Worm (Caenorhabditis elegans) whole organism, L2 larva: ENCODE measurements around the gene F07C3.2.
A peak's percentile ranks its signal among the peaks of the same experiment; 100 is the strongest.

Experiments
- C34F6.9 ChIP-seq: fragments of 150-350 bp; optimal IDR thresholded peaks from 2 replicates; lab custom pipeline; 2014; ENCODE audit warnings: missing biosample characterization, missing genetic modification characterization
- F13H6.1 ChIP-seq: sonication (generic microtip); optimal IDR thresholded peaks from 2 replicates; lab custom pipeline; 2016; ENCODE audit warnings: missing genetic modification characterization, missing compliant biosample characterization
- R02D3.7 ChIP-seq: fragments of 150-350 bp; optimal IDR thresholded peaks from 2 replicates; lab custom pipeline; 2014; ENCODE audit warnings: missing biosample characterization, missing genetic modification characterization
- Y55F3AM.14 ChIP-seq: fragments of 200-800 bp; sonication (Bioruptor generic); optimal IDR thresholded peaks from 2 replicates; lab custom pipeline; 2018; ENCODE audit warnings: mild to moderate bottlenecking, missing genetic modification characterization, missing compliant biosample characterization
- ZK546.5 ChIP-seq: sonication (generic microtip); optimal IDR thresholded peaks from 2 replicates; lab custom pipeline; 2017; ENCODE audit warnings: missing biosample characterization, missing genetic modification characterization
- alr-1 ChIP-seq: fragments of 150-350 bp; optimal IDR thresholded peaks from 2 replicates; lab custom pipeline; 2014; ENCODE audit warnings: missing biosample characterization, missing genetic modification characterization
- aly-2 ChIP-seq: fragments of 150-350 bp; optimal IDR thresholded peaks from 2 replicates; lab custom pipeline; 2014; ENCODE audit warnings: missing biosample characterization, missing genetic modification characterization
- ama-1 ChIP-seq: fragments of 150-350 bp; optimal IDR thresholded peaks from 2 replicates; lab custom pipeline; 2018; ENCODE audit warnings: inconsistent platforms
- blmp-1 ChIP-seq: sonication (generic microtip); optimal IDR thresholded peaks from 2 replicates; lab custom pipeline; 2017; ENCODE audit warnings: missing genetic modification characterization, mild to moderate bottlenecking, missing compliant biosample characterization, antibody characterized with exemption, moderate library complexity; ENCODE audit not compliant: insufficient read depth
- ceh-16 ChIP-seq: fragments of 150-350 bp; optimal IDR thresholded peaks from 2 replicates; lab custom pipeline; 2014; ENCODE audit warnings: missing biosample characterization, missing genetic modification characterization
- crh-2 ChIP-seq: sonication (generic microtip); optimal IDR thresholded peaks from 2 replicates; lab custom pipeline; 2017; ENCODE audit warnings: missing biosample characterization, missing genetic modification characterization
- egl-27 ChIP-seq: sonication (generic microtip); optimal IDR thresholded peaks from 3 replicates; lab custom pipeline; 2017; ENCODE audit warnings: missing biosample characterization, missing genetic modification reagents, missing genetic modification characterization
- elt-1 ChIP-seq: fragments of 150-350 bp; optimal IDR thresholded peaks from 2 replicates; lab custom pipeline; 2014; ENCODE audit warnings: missing biosample characterization, missing genetic modification characterization
- fos-1 ChIP-seq: fragments of 150-350 bp; optimal IDR thresholded peaks from 2 replicates; lab custom pipeline; 2014; ENCODE audit warnings: missing biosample characterization, missing genetic modification characterization
- gmeb-1 ChIP-seq: fragments of 150-350 bp; optimal IDR thresholded peaks from 2 replicates; lab custom pipeline; 2014; ENCODE audit warnings: missing biosample characterization, missing genetic modification characterization
- lin-11 ChIP-seq: fragments of 150-350 bp; sonication (generic microtip); optimal IDR thresholded peaks from 2 replicates; lab custom pipeline; 2014; ENCODE audit warnings: missing biosample characterization, missing genetic modification characterization, inconsistent platforms, mixed read lengths
- lin-13 ChIP-seq: fragments of 150-350 bp; optimal IDR thresholded peaks from 2 replicates; lab custom pipeline; 2014; ENCODE audit warnings: missing biosample characterization, missing genetic modification reagents, missing genetic modification characterization
- lin-39 ChIP-seq: fragments of 150-350 bp; optimal IDR thresholded peaks from 2 replicates; lab custom pipeline; 2014; ENCODE audit warnings: missing biosample characterization, missing genetic modification reagents, missing genetic modification characterization
- lsy-2 ChIP-seq, 2 experiments: fragments of 150-350 bp in 1 of 2; sonication (generic microtip) in 1 of 2; optimal IDR thresholded peaks; 2 replicates each; lab custom pipeline; 2014 to 2017; ENCODE audit warnings: missing biosample characterization in 2 of 2, missing genetic modification characterization in 2 of 2
- mab-5 ChIP-seq: fragments of 150-350 bp; optimal IDR thresholded peaks from 2 replicates; lab custom pipeline; 2014; ENCODE audit warnings: missing biosample characterization, missing genetic modification characterization
- mbf-1 ChIP-seq: sonication (generic microtip); optimal IDR thresholded peaks from 2 replicates; lab custom pipeline; 2017; ENCODE audit warnings: missing biosample characterization, missing genetic modification characterization
- mdl-1 ChIP-seq, 2 experiments: fragments of 150-350 bp in 1 of 2; sonication (generic microtip) in 1 of 2; optimal IDR thresholded peaks; 2 replicates each; lab custom pipeline; 2017; ENCODE audit warnings: missing biosample characterization in 2 of 2, missing genetic modification characterization in 2 of 2
- nhr-10 ChIP-seq: sonication (generic microtip); optimal IDR thresholded peaks from 2 replicates; lab custom pipeline; 2017; ENCODE audit warnings: missing biosample characterization, missing genetic modification characterization
- nhr-11 ChIP-seq: fragments of 150-350 bp; optimal IDR thresholded peaks from 2 replicates; lab custom pipeline; 2014; ENCODE audit warnings: missing biosample characterization, missing genetic modification characterization
- nhr-12 ChIP-seq: fragments of 150-350 bp; optimal IDR thresholded peaks from 2 replicates; lab custom pipeline; 2014; ENCODE audit warnings: missing biosample characterization, missing genetic modification characterization
- nhr-129 ChIP-seq: fragments of 150-350 bp; optimal IDR thresholded peaks from 2 replicates; lab custom pipeline; 2014; ENCODE audit warnings: missing biosample characterization, missing genetic modification characterization
- nhr-21 ChIP-seq: fragments of 150-350 bp; optimal IDR thresholded peaks from 2 replicates; lab custom pipeline; 2014; ENCODE audit warnings: missing biosample characterization, missing genetic modification characterization
- nhr-23 ChIP-seq: fragments of 150-350 bp; optimal IDR thresholded peaks from 2 replicates; lab custom pipeline; 2014; ENCODE audit warnings: missing biosample characterization, missing genetic modification reagents, missing genetic modification characterization
- nhr-237 ChIP-seq: fragments of 150-350 bp; optimal IDR thresholded peaks from 2 replicates; lab custom pipeline; 2014; ENCODE audit warnings: missing biosample characterization, missing genetic modification characterization
- nhr-25 ChIP-seq: fragments of 150-350 bp; sonication (generic microtip); optimal IDR thresholded peaks from 3 replicates; lab custom pipeline; 2014; ENCODE audit warnings: missing biosample characterization, missing genetic modification characterization
- nhr-6 ChIP-seq: fragments of 150-350 bp; optimal IDR thresholded peaks from 2 replicates; lab custom pipeline; 2014; ENCODE audit warnings: missing biosample characterization, missing genetic modification characterization
- nhr-77 ChIP-seq: fragments of 150-350 bp; optimal IDR thresholded peaks from 2 replicates; lab custom pipeline; 2014; ENCODE audit warnings: missing biosample characterization, missing genetic modification characterization
- peb-1 ChIP-seq: fragments of 150-350 bp; optimal IDR thresholded peaks from 2 replicates; lab custom pipeline; 2014; ENCODE audit warnings: missing biosample characterization, missing genetic modification characterization
- sem-4 ChIP-seq: fragments of 150-350 bp; optimal IDR thresholded peaks from 2 replicates; lab custom pipeline; 2014; ENCODE audit warnings: missing biosample characterization, missing genetic modification reagents, missing genetic modification characterization
- skn-1 ChIP-seq: sonication (generic microtip); optimal IDR thresholded peaks from 2 replicates; lab custom pipeline; 2017; ENCODE audit warnings: missing biosample characterization, missing genetic modification characterization
- sma-3 ChIP-seq: sonication (generic microtip); optimal IDR thresholded peaks from 2 replicates; lab custom pipeline; 2016; ENCODE audit warnings: missing genetic modification reagents, missing genetic modification characterization, missing compliant biosample characterization
- sma-9 ChIP-seq, 2 experiments: fragments of 150-350 bp in 1 of 2; sonication (generic microtip) in 1 of 2; optimal IDR thresholded peaks; 2 replicates each; lab custom pipeline; 2014 to 2016; ENCODE audit warnings: missing genetic modification characterization in 2 of 2, mild to moderate bottlenecking in 1 of 2, missing biosample characterization in 1 of 2, missing compliant biosample characterization in 1 of 2, missing genetic modification reagents in 1 of 2, moderate library complexity in 1 of 2
- snpc-4 ChIP-seq: fragments of 150-350 bp; optimal IDR thresholded peaks from 2 replicates; lab custom pipeline; 2014; ENCODE audit warnings: missing biosample characterization, missing genetic modification characterization
- unc-55 ChIP-seq: fragments of 150-350 bp; sonication (generic microtip); optimal IDR thresholded peaks from 3 replicates; lab custom pipeline; 2014; ENCODE audit warnings: missing biosample characterization, missing genetic modification reagents, missing genetic modification characterization
- unc-62 ChIP-seq: fragments of 150-350 bp; optimal IDR thresholded peaks from 2 replicates; lab custom pipeline; 2014; ENCODE audit warnings: missing biosample characterization, missing genetic modification reagents, missing genetic modification characterization
- zag-1 ChIP-seq: fragments of 150-350 bp; optimal IDR thresholded peaks from 2 replicates; lab custom pipeline; 2014; ENCODE audit warnings: missing biosample characterization, missing genetic modification characterization
- ztf-1 ChIP-seq: fragments of 200-800 bp; sonication (Bioruptor generic); conservative IDR thresholded peaks from 2 replicates; pipeline ENCODE4 v1.3.6; 2022; ENCODE audit warnings: missing genetic modification characterization, missing compliant biosample characterization

F07C3.2 gene

DNA sequence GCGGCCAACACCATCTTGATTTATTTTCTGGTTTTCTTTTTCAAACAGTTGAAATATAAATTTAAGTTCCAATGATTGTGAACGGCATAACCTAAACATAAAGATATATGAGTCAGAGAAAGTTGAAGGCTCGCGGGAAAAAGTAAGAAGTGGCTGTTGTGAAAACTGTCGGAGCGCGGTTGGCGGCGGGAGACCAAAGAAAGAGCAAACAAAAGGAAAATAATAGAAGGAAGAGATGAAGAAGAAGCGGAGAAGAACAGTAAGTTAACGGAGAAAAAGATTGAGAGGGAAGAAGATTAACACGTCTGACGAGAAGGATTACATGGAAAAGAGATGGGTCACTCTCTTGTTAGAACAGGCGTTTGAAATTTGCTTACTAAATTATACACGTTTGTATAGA, 18.5 kb upstream of the F07C3.2 start, which contains the start of gene inx-10:
Gene inx-10, minus strand, starts transcription at position 101 of the 400 bp plus-strand sequence.
- TF ChIP-seq nhr-11 (tag; lab: Kevin White, UChicago) (no peak), blmp-1 (tag; lab: Kevin White, UChicago) (no peak), ZK546.5 (tag; lab: Kevin White, UChicago) (no peak), ceh-16 (no peak), ama-1 (lab: Kevin White, UChicago) (no peak), gmeb-1 (tag; lab: Kevin White, UChicago) (no peak), sem-4 (tag; lab: Kevin White, UChicago) (no peak), nhr-77 (tag; lab: Kevin White, UChicago) (no peak), unc-62 (GFP tag; lab: Kevin White, UChicago) (no peak), R02D3.7 (tag; lab: Kevin White, UChicago) (no peak), mab-5 (tag; lab: Kevin White, UChicago) (no peak), unc-55 (GFP tag; lab: Kevin White, UChicago) (no peak), skn-1 (tag; lab: Kevin White, UChicago) (no peak), alr-1 (tag; lab: Kevin White, UChicago) (no peak), egl-27 (tag; lab: Kevin White, UChicago) (no peak), sma-9 (GFP tag; optimal IDR thresholded peaks at IDR 0.05; lab: Kevin White, UChicago) (no peak), sma-9 (tag; optimal IDR thresholded peaks at IDR 0.05; lab: Kevin White, UChicago) (no peak)
- TF ChIP-seq, all 48 proteins: peak for 0

ce11 chrV:9208878-9209277, 17.0 kb upstream of the F07C3.2 start:
- TF ChIP-seq F13H6.1 (tag; lab: Kevin White, UChicago) (peak; percentile 18), C34F6.9 (tag; lab: Kevin White, UChicago) (peak; percentile 12), zag-1 (tag; lab: Kevin White, UChicago) (no peak), unc-55 (GFP tag; lab: Kevin White, UChicago) (peak; percentile 48), unc-62 (GFP tag; lab: Kevin White, UChicago) (no peak)

DNA sequence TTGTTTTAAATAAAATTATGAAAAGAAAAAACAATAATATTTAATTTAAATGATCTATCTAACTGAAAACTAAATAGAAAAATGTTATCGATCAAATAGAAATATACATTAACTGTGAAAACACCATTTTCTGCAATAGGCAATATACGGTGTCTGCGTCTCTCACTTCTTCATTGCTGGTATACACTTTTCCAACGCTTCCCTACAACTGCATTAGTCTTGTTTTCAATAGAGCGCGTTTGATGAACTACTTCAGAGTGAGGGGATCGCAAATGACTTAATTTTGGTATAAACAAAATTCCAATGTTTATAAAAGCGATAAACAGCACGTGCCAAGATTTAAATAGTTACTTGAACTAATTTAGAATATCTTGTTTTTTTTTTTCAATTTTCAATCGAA, 13.4 kb upstream of the F07C3.2 start:
- TF ChIP-seq sma-9 (GFP tag; optimal IDR thresholded peaks at IDR 0.05; lab: Kevin White, UChicago) (peak; percentile 51), sma-9 (tag; optimal IDR thresholded peaks at IDR 0.05; lab: Kevin White, UChicago) (no peak), R02D3.7 (tag; lab: Kevin White, UChicago) (no peak), aly-2 (tag; lab: Kevin White, UChicago) (no peak), nhr-129 (peak; percentile 80), lsy-2 (tag; optimal IDR thresholded peaks at IDR 0.05; lab: Kevin White, UChicago) (peak in 1 of 2 experiments; percentile 82), ZK546.5 (tag; lab: Kevin White, UChicago) (no peak), gmeb-1 (tag; lab: Kevin White, UChicago) (peak; percentile 47), mbf-1 (no peak), snpc-4 (peak; percentile 18), fos-1 (tag; lab: Kevin White, UChicago) (peak; percentile 92), blmp-1 (tag; lab: Kevin White, UChicago) (no peak), zag-1 (tag; lab: Kevin White, UChicago) (no peak), nhr-23 (tag; lab: Kevin White, UChicago) (no peak), mab-5 (tag; lab: Kevin White, UChicago) (no peak), unc-55 (GFP tag; lab: Kevin White, UChicago) (peak; percentile 91), lin-11 (tag; lab: Kevin White, UChicago) (no peak), elt-1 (tag; lab: Kevin White, UChicago) (no peak), ztf-1 (no peak), F13H6.1 (tag; lab: Kevin White, UChicago) (peak; percentile 21), alr-1 (tag; lab: Kevin White, UChicago) (no peak), egl-27 (tag; lab: Kevin White, UChicago) (no peak), lin-13 (GFP tag; lab: Kevin White, UChicago) (peak; percentile 55), ceh-16 (no peak), nhr-237 (no peak), sem-4 (tag; lab: Kevin White, UChicago) (no peak), nhr-12 (tag; lab: Kevin White, UChicago) (no peak), nhr-6 (tag; lab: Kevin White, UChicago) (peak; percentile 29), crh-2 (peak; percentile 77), nhr-25 (no peak), nhr-21 (tag; lab: Kevin White, UChicago) (peak; percentile 30), mdl-1 (tag; optimal IDR thresholded peaks at IDR 0.05; lab: Kevin White, UChicago) (peak in 1 of 2 experiments; percentile 27), lin-39 (no peak), ama-1 (lab: Kevin White, UChicago) (no peak), peb-1 (tag; lab: Kevin White, UChicago) (no peak), skn-1 (tag; lab: Kevin White, UChicago) (no peak), Y55F3AM.14 (GFP tag; lab: Kevin White, UChicago) (no peak), C34F6.9 (tag; lab: Kevin White, UChicago) (peak; percentile 89), sma-3 (GFP tag; lab: Kevin White, UChicago) (peak; percentile 16), nhr-10 (tag; lab: Kevin White, UChicago) (no peak)
